Worm (Caenorhabditis elegans) whole organism, L2 larva: Measurements from ENCODE around the gene npr-40.

ENCODE experiments used
- C34F6.9 ChIP-seq: fragments of 150-350 bp; optimal IDR thresholded peaks from 2 replicates; lab custom pipeline; 2014; ENCODE audit warnings: missing biosample characterization, missing genetic modification characterization
- F13H6.1 ChIP-seq: sonication (generic microtip); optimal IDR thresholded peaks from 2 replicates; lab custom pipeline; 2016; ENCODE audit warnings: missing genetic modification characterization, missing compliant biosample characterization
- R02D3.7 ChIP-seq: fragments of 150-350 bp; optimal IDR thresholded peaks from 2 replicates; lab custom pipeline; 2014; ENCODE audit warnings: missing biosample characterization, missing genetic modification characterization
- Y55F3AM.14 ChIP-seq: fragments of 200-800 bp; sonication (Bioruptor generic); optimal IDR thresholded peaks from 2 replicates; lab custom pipeline; 2018; ENCODE audit warnings: mild to moderate bottlenecking, missing genetic modification characterization, missing compliant biosample characterization
- ZK546.5 ChIP-seq: sonication (generic microtip); optimal IDR thresholded peaks from 2 replicates; lab custom pipeline; 2017; ENCODE audit warnings: missing biosample characterization, missing genetic modification characterization
- aly-2 ChIP-seq: fragments of 150-350 bp; optimal IDR thresholded peaks from 2 replicates; lab custom pipeline; 2014; ENCODE audit warnings: missing biosample characterization, missing genetic modification characterization
- blmp-1 ChIP-seq: sonication (generic microtip); optimal IDR thresholded peaks from 2 replicates; lab custom pipeline; 2017; ENCODE audit warnings: missing genetic modification characterization, mild to moderate bottlenecking, missing compliant biosample characterization, antibody characterized with exemption, moderate library complexity; ENCODE audit not compliant: insufficient read depth
- ceh-82 ChIP-seq: fragments of 150-350 bp; optimal IDR thresholded peaks from 2 replicates; lab custom pipeline; 2014; ENCODE audit warnings: missing biosample characterization, missing genetic modification characterization
- dmd-4 ChIP-seq: sonication (generic microtip); optimal IDR thresholded peaks from 2 replicates; lab custom pipeline; 2017; ENCODE audit warnings: missing biosample characterization, missing genetic modification characterization
- fos-1 ChIP-seq: fragments of 150-350 bp; optimal IDR thresholded peaks from 2 replicates; lab custom pipeline; 2014; ENCODE audit warnings: missing biosample characterization, missing genetic modification characterization
- lin-11 ChIP-seq: fragments of 150-350 bp; sonication (generic microtip); optimal IDR thresholded peaks from 2 replicates; lab custom pipeline; 2014; ENCODE audit warnings: missing biosample characterization, missing genetic modification characterization, inconsistent platforms, mixed read lengths
- lin-13 ChIP-seq: fragments of 150-350 bp; optimal IDR thresholded peaks from 2 replicates; lab custom pipeline; 2014; ENCODE audit warnings: missing biosample characterization, missing genetic modification reagents, missing genetic modification characterization
- lin-39 ChIP-seq: fragments of 150-350 bp; optimal IDR thresholded peaks from 2 replicates; lab custom pipeline; 2014; ENCODE audit warnings: missing biosample characterization, missing genetic modification reagents, missing genetic modification characterization
- lsy-2 ChIP-seq, 2 experiments: fragments of 150-350 bp in 1 of 2; sonication (generic microtip) in 1 of 2; optimal IDR thresholded peaks; 2 replicates each; lab custom pipeline; 2014 to 2017; ENCODE audit warnings: missing biosample characterization in 2 of 2, missing genetic modification characterization in 2 of 2
- mab-5 ChIP-seq: fragments of 150-350 bp; optimal IDR thresholded peaks from 2 replicates; lab custom pipeline; 2014; ENCODE audit warnings: missing biosample characterization, missing genetic modification characterization
- mbf-1 ChIP-seq: sonication (generic microtip); optimal IDR thresholded peaks from 2 replicates; lab custom pipeline; 2017; ENCODE audit warnings: missing biosample characterization, missing genetic modification characterization
- mdl-1 ChIP-seq, 2 experiments: fragments of 150-350 bp in 1 of 2; sonication (generic microtip) in 1 of 2; optimal IDR thresholded peaks; 2 replicates each; lab custom pipeline; 2017; ENCODE audit warnings: missing biosample characterization in 2 of 2, missing genetic modification characterization in 2 of 2
- nhr-11 ChIP-seq: fragments of 150-350 bp; optimal IDR thresholded peaks from 2 replicates; lab custom pipeline; 2014; ENCODE audit warnings: missing biosample characterization, missing genetic modification characterization
- nhr-129 ChIP-seq: fragments of 150-350 bp; optimal IDR thresholded peaks from 2 replicates; lab custom pipeline; 2014; ENCODE audit warnings: missing biosample characterization, missing genetic modification characterization
- nhr-21 ChIP-seq: fragments of 150-350 bp; optimal IDR thresholded peaks from 2 replicates; lab custom pipeline; 2014; ENCODE audit warnings: missing biosample characterization, missing genetic modification characterization
- nhr-6 ChIP-seq: fragments of 150-350 bp; optimal IDR thresholded peaks from 2 replicates; lab custom pipeline; 2014; ENCODE audit warnings: missing biosample characterization, missing genetic modification characterization
- nhr-77 ChIP-seq: fragments of 150-350 bp; optimal IDR thresholded peaks from 2 replicates; lab custom pipeline; 2014; ENCODE audit warnings: missing biosample characterization, missing genetic modification characterization
- peb-1 ChIP-seq: fragments of 150-350 bp; optimal IDR thresholded peaks from 2 replicates; lab custom pipeline; 2014; ENCODE audit warnings: missing biosample characterization, missing genetic modification characterization
- sem-4 ChIP-seq: fragments of 150-350 bp; optimal IDR thresholded peaks from 2 replicates; lab custom pipeline; 2014; ENCODE audit warnings: missing biosample characterization, missing genetic modification reagents, missing genetic modification characterization
- skn-1 ChIP-seq: sonication (generic microtip); optimal IDR thresholded peaks from 2 replicates; lab custom pipeline; 2017; ENCODE audit warnings: missing biosample characterization, missing genetic modification characterization
- sma-3 ChIP-seq: sonication (generic microtip); optimal IDR thresholded peaks from 2 replicates; lab custom pipeline; 2016; ENCODE audit warnings: missing genetic modification reagents, missing genetic modification characterization, missing compliant biosample characterization
- sma-9 ChIP-seq, 2 experiments: fragments of 150-350 bp in 1 of 2; sonication (generic microtip) in 1 of 2; optimal IDR thresholded peaks; 2 replicates each; lab custom pipeline; 2014 to 2016; ENCODE audit warnings: missing genetic modification characterization in 2 of 2, mild to moderate bottlenecking in 1 of 2, missing biosample characterization in 1 of 2, missing compliant biosample characterization in 1 of 2, missing genetic modification reagents in 1 of 2, moderate library complexity in 1 of 2
- snpc-4 ChIP-seq: fragments of 150-350 bp; optimal IDR thresholded peaks from 2 replicates; lab custom pipeline; 2014; ENCODE audit warnings: missing biosample characterization, missing genetic modification characterization
- unc-55 ChIP-seq: fragments of 150-350 bp; sonication (generic microtip); optimal IDR thresholded peaks from 3 replicates; lab custom pipeline; 2014; ENCODE audit warnings: missing biosample characterization, missing genetic modification reagents, missing genetic modification characterization
- ztf-1 ChIP-seq: fragments of 200-800 bp; sonication (Bioruptor generic); conservative IDR thresholded peaks from 2 replicates; pipeline ENCODE4 v1.3.6; 2022; ENCODE audit warnings: missing genetic modification characterization, missing compliant biosample characterization
- ztf-11 ChIP-seq: sonication (generic microtip); optimal IDR thresholded peaks from 2 replicates; lab custom pipeline; 2017; ENCODE audit warnings: missing biosample characterization, missing genetic modification characterization
- ztf-4 ChIP-seq: fragments of 150-350 bp; optimal IDR thresholded peaks from 2 replicates; lab custom pipeline; 2014; ENCODE audit warnings: missing biosample characterization, missing genetic modification characterization

The npr-40 gene

ce11 chrX:14918538-14918937 is at the start of gene npr-40:
Gene npr-40, plus strand, starts transcription at chrX:14918838.
- TF ChIP-seq nhr-129 = no peak
- no peak for TF ChIP-seq dmd-4 (tag; lab: Kevin White, UChicago)
- TF ChIP-seq skn-1 (tag; lab: Kevin White, UChicago) = no peak
- no peak for TF ChIP-seq mdl-1 (tag; optimal IDR thresholded peaks at IDR 0.05; lab: Kevin White, UChicago)
- no peak for TF ChIP-seq lsy-2 (tag; optimal IDR thresholded peaks at IDR 0.05; lab: Kevin White, UChicago)

- TF ChIP-seq nhr-77 (no peak), ZK546.5 (tag; lab: Kevin White, UChicago) (no peak), R02D3.7 (tag; lab: Kevin White, UChicago) (no peak), ztf-4 (tag; lab: Kevin White, UChicago) (no peak), lin-39 (tag; lab: Kevin White, UChicago) (no peak), aly-2 (tag; lab: Kevin White, UChicago) (no peak)
Measured at ce11 chrX:14871780-14872179, 46.9 kb upstream of the npr-40 start, which contains the start of gene F31F6.2. Gene F31F6.2, minus strand, starts transcription at chrX:14871880.

ce11 chrX:14872817-14873469 is 45.7 kb upstream of the npr-40 start, which contains the start of gene F31F6.3:
Gene F31F6.3, minus strand, starts transcription at chrX:14872867.
- TF ChIP-seq sem-4 (tag; lab: Kevin White, UChicago) = no peak
- TF ChIP-seq lsy-2 (tag; optimal IDR thresholded peaks at IDR 0.05; lab: Kevin White, UChicago) = no peak

- TF ChIP-seq lin-13 (GFP tag; lab: Kevin White, UChicago) = no peak
- no peak for TF ChIP-seq unc-55 (GFP tag; lab: Kevin White, UChicago)
- TF ChIP-seq nhr-129 = no peak
- no peak for TF ChIP-seq peb-1 (tag; lab: Kevin White, UChicago)
- TF ChIP-seq F13H6.1 (tag; lab: Kevin White, UChicago) = no peak
Measured at ce11 chrX:14875668-14876067, 43.0 kb upstream of the npr-40 start, which contains the start of gene sssh-1. Gene sssh-1, plus strand, starts transcription at chrX:14875968.

ce11 chrX:14877691-14878090 is 40.9 kb upstream of the npr-40 start:
- TF ChIP-seq mbf-1 (tag; lab: Kevin White, UChicago) (no peak), nhr-6 (tag; lab: Kevin White, UChicago) (no peak), blmp-1 (no peak), ztf-1 (GFP tag; lab: Robert Waterston, UW) (no peak), peb-1 (tag; lab: Kevin White, UChicago) (no peak)
- TF ChIP-seq, all 48 proteins: peak for 0

ce11 chrX:14881119-14881518 is 37.5 kb upstream of the npr-40 start, which contains the start of gene flp-8:
Gene flp-8, plus strand, starts transcription at chrX:14881419.
- no peak for TF ChIP-seq ztf-11
- TF ChIP-seq nhr-11 (tag; lab: Kevin White, UChicago) = no peak
- TF ChIP-seq sma-3 (GFP tag; lab: Kevin White, UChicago) = no peak
- no peak for TF ChIP-seq dmd-4 (tag; lab: Kevin White, UChicago)
- no peak for TF ChIP-seq ZK546.5 (tag; lab: Kevin White, UChicago)
- no peak for TF ChIP-seq F13H6.1 (tag; lab: Kevin White, UChicago)

ce11 chrX:14885855-14886254 is 32.8 kb upstream of the npr-40 start:
- TF ChIP-seq mab-5 (tag; lab: Kevin White, UChicago) (no peak), lin-11 (tag; lab: Kevin White, UChicago) (no peak), snpc-4 (tag; lab: Kevin White, UChicago) (no peak), C34F6.9 (tag; lab: Kevin White, UChicago) (no peak), lsy-2 (tag; optimal IDR thresholded peaks at IDR 0.05; lab: Kevin White, UChicago) (no peak), fos-1 (tag; lab: Kevin White, UChicago) (no peak), ceh-82 (no peak), blmp-1 (no peak), nhr-21 (no peak), sma-9 (GFP tag; optimal IDR thresholded peaks at IDR 0.05; lab: Kevin White, UChicago) (no peak), sma-9 (tag; optimal IDR thresholded peaks at IDR 0.05; lab: Kevin White, UChicago) (no peak), F13H6.1 (tag; lab: Kevin White, UChicago) (no peak), Y55F3AM.14 (GFP tag; lab: Kevin White, UChicago) (no peak), nhr-6 (tag; lab: Kevin White, UChicago) (no peak)
